Worm (Caenorhabditis elegans) whole organism, L2 larva: ENCODE results near the gene ZK856.4.

Source experiments
- R02D3.7 ChIP-seq: fragments of 150-350 bp; optimal IDR thresholded peaks from 2 replicates; lab custom pipeline; 2014; ENCODE audit warnings: missing biosample characterization, missing genetic modification characterization
- ama-1 ChIP-seq: fragments of 150-350 bp; optimal IDR thresholded peaks from 2 replicates; lab custom pipeline; 2018; ENCODE audit warnings: inconsistent platforms
- lin-39 ChIP-seq: fragments of 150-350 bp; optimal IDR thresholded peaks from 2 replicates; lab custom pipeline; 2014; ENCODE audit warnings: missing biosample characterization, missing genetic modification reagents, missing genetic modification characterization
- nhr-11 ChIP-seq: fragments of 150-350 bp; optimal IDR thresholded peaks from 2 replicates; lab custom pipeline; 2014; ENCODE audit warnings: missing biosample characterization, missing genetic modification characterization
- nhr-12 ChIP-seq: fragments of 150-350 bp; optimal IDR thresholded peaks from 2 replicates; lab custom pipeline; 2014; ENCODE audit warnings: missing biosample characterization, missing genetic modification characterization
- nhr-237 ChIP-seq: fragments of 150-350 bp; optimal IDR thresholded peaks from 2 replicates; lab custom pipeline; 2014; ENCODE audit warnings: missing biosample characterization, missing genetic modification characterization
- sem-4 ChIP-seq: fragments of 150-350 bp; optimal IDR thresholded peaks from 2 replicates; lab custom pipeline; 2014; ENCODE audit warnings: missing biosample characterization, missing genetic modification reagents, missing genetic modification characterization
- zag-1 ChIP-seq: fragments of 150-350 bp; optimal IDR thresholded peaks from 2 replicates; lab custom pipeline; 2014; ENCODE audit warnings: missing biosample characterization, missing genetic modification characterization
- ztf-4 ChIP-seq: fragments of 150-350 bp; optimal IDR thresholded peaks from 2 replicates; lab custom pipeline; 2014; ENCODE audit warnings: missing biosample characterization, missing genetic modification characterization

- TF ChIP-seq R02D3.7 (tag; lab: Kevin White, UChicago) (no peak), nhr-12 (tag; lab: Kevin White, UChicago) (no peak), ztf-4 (tag; lab: Kevin White, UChicago) (no peak), nhr-237 (tag; lab: Kevin White, UChicago) (no peak), ama-1 (lab: Kevin White, UChicago) (peak; percentile 17), zag-1 (tag; lab: Kevin White, UChicago) (no peak), lin-39 (tag; lab: Kevin White, UChicago) (no peak), nhr-11 (no peak), sem-4 (tag; lab: Kevin White, UChicago) (no peak)
Observed at ce11 chrV:10203435-10204009, 20.4 kb downstream of the ZK856.4 start, which contains the start of gene chpf-1.
